Worm (Caenorhabditis elegans): ENCODE results near the gene C18D11.10.
A peak's percentile ranks its signal among the peaks of the same experiment; 100 is the strongest.

Gene C18D11.10

DNA sequence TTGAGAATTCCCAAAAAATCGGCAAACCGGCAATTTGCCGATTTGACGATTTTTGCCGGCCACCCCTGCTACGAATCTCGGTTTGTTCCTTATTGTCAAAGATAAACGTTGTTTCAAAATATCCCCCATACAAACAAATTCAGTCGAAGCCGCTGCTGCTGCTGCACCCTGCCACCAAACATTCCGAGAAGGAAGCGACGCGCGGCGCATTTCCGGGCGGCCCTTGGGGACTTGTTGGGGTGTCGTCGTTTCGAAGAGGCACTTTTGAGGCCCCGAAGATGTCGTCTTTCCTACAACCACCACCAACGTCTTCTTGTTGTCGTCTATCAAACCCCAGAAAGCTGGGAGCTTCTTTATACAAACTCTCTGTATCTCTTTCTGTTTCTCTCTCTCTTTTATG, 13.1 kb upstream of the C18D11.10 start:
- TF ChIP-seq elt-2 (tag; optimal IDR thresholded peaks at IDR 0.05) (no peak), pqm-1 (tag; optimal IDR thresholded peaks at IDR 0.05) (no peak), egl-5 (tag; optimal IDR thresholded peaks at IDR 0.05) (no peak), lin-39 (tag; optimal IDR thresholded peaks at IDR 0.05) (peak; percentile 14), pha-4 (tag; optimal IDR thresholded peaks at IDR 0.05) (no peak)

DNA sequence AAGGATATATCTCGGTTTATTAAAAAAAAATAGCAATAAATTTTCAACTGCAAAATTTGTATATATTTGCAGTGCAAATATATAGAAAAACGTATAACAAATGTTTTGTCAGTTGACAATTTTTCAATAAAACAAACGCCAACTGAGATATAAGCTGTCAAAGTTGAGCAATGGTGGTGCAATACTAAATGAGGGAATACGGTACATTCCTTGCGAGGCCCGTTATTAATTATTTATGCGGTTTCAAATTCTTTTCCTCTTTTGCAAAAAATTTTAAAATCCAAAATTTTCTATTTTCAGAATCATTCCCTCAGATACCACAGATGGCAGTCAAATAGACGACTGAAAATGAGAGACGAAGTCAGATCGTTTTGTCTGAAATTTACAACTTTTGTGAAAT, 12.1 kb upstream of the C18D11.10 start, which contains the start of gene twk-39:
TSS of gene twk-39 (plus strand) at position 301 of the 400 bp plus-strand sequence.
- TF ChIP-seq daf-12 (tag; optimal IDR thresholded peaks at IDR 0.05) (no peak), nfya-1 (tag; optimal IDR thresholded peaks at IDR 0.05; ENCODE audit: insufficient read depth) (no peak), lin-15B (tag; optimal IDR thresholded peaks at IDR 0.05) (no peak), zag-1 (tag; optimal IDR thresholded peaks at IDR 0.05) (no peak), fkh-10 (GFP tag; optimal IDR thresholded peaks at IDR 0.05) (no peak), pha-4 (tag; optimal IDR thresholded peaks at IDR 0.05) (no peak), egl-5 (tag; optimal IDR thresholded peaks at IDR 0.05) (no peak), nhr-12 (tag; optimal IDR thresholded peaks at IDR 0.05) (no peak), nhr-28 (tag; optimal IDR thresholded peaks at IDR 0.05) (no peak), jun-1 (tag; optimal IDR thresholded peaks at IDR 0.05) (no peak), mdl-1 (tag; optimal IDR thresholded peaks at IDR 0.05) (no peak), sea-2 (GFP tag; optimal IDR thresholded peaks at IDR 0.05) (no peak), tbx-2 (tag; optimal IDR thresholded peaks at IDR 0.05) (no peak)

DNA sequence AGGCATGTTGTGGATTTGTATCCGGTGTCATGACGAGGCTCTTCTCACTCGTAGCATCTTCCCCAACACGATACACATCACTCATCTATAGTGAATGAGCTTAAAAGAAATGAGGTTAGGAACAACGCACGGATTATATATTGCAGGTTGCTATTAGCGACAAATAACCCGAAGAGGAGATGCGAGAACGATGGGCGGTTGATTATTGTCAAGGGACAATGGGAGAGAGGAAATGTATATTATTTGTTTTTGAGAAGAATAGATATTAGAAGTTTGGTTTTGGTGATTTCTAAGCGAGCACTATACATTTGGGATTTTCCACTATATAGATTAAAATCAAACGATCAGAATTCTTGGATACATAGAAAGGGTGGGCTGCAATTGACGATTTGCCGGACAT, 823 bp upstream of the C18D11.10 start, which contains the start of gene C18D11.7:
TSS of gene C18D11.7 (minus strand) at position 101 of the 400 bp plus-strand sequence.
- TF ChIP-seq eor-1 (tag; optimal IDR thresholded peaks at IDR 0.05) = no peak

DNA sequence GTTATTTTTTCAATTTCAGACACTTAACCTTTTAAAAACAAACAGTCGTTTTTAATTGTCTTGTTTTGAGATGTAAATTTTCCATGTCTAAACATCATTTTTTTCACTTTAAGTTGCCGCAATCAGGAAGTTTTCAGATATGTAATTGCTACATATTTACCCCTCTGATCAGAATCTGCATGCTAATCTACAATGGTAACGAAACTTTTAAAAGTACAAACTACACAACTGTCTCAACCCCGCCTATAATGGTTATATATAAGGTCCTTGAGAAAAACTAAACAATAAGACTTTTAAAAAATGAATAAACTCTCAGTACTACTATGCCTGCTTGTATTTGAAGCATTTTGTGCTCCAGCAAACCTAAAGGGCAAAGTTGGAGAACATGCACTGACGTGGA, 1.3 kb downstream of the C18D11.10 start, which contains the start of gene C18D11.9:
TSS of gene C18D11.9 (plus strand) at position 301 of the 400 bp plus-strand sequence.
- TF ChIP-seq nhr-237 (tag; optimal IDR thresholded peaks at IDR 0.05) (no peak), nhr-23 (tag; optimal IDR thresholded peaks at IDR 0.05) (no peak), lin-15B (tag; optimal IDR thresholded peaks at IDR 0.05) (no peak), nhr-12 (tag; optimal IDR thresholded peaks at IDR 0.05) (no peak), elt-3 (tag; optimal IDR thresholded peaks at IDR 0.05) (no peak), ceh-82 (tag; optimal IDR thresholded peaks at IDR 0.05) (no peak), fos-1 (tag; optimal IDR thresholded peaks at IDR 0.05) (no peak), daf-12 (tag; optimal IDR thresholded peaks at IDR 0.05) (no peak), ztf-4 (tag; optimal IDR thresholded peaks at IDR 0.05) (no peak), hmg-11 (tag; optimal IDR thresholded peaks at IDR 0.05) (no peak)

DNA sequence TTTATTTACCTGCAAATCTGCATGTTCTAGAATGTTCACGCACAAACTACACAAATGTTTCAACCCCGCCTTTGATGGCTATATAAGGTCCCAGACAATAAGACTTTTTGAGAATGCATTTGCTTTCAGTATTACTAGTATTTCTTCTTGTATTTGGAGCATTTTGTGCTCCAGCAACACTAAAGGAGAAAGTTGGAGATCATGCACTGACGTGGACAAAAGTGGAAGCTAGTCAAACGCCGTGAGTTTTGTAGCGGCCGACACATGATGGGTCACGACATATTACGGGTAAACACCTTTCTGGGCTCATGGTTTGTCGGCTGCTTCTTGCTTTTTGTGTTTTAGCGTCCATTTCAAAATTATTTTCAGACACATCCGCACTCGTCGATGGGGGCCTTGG, 2.9 kb downstream of the C18D11.10 start, which contains the start of gene C18D11.6:
TSS of gene C18D11.6 (plus strand) at position 110 of the 400 bp plus-strand sequence.
- no peak for TF ChIP-seq fkh-10 (GFP tag; optimal IDR thresholded peaks at IDR 0.05)
- no peak for TF ChIP-seq lin-39 (tag; optimal IDR thresholded peaks at IDR 0.05)
- TF ChIP-seq jun-1 (tag; optimal IDR thresholded peaks at IDR 0.05) = no peak
- TF ChIP-seq nhr-67 (tag; optimal IDR thresholded peaks at IDR 0.05) = no peak
- TF ChIP-seq nhr-28 (tag; optimal IDR thresholded peaks at IDR 0.05) = no peak
- TF ChIP-seq ztf-4 (tag; optimal IDR thresholded peaks at IDR 0.05) = no peak
- no peak for TF ChIP-seq ceh-16 (tag; optimal IDR thresholded peaks at IDR 0.05)
- no peak for TF ChIP-seq elt-2 (tag; optimal IDR thresholded peaks at IDR 0.05)
- no peak for TF ChIP-seq unc-62 (GFP tag; optimal IDR thresholded peaks at IDR 0.05)

DNA sequence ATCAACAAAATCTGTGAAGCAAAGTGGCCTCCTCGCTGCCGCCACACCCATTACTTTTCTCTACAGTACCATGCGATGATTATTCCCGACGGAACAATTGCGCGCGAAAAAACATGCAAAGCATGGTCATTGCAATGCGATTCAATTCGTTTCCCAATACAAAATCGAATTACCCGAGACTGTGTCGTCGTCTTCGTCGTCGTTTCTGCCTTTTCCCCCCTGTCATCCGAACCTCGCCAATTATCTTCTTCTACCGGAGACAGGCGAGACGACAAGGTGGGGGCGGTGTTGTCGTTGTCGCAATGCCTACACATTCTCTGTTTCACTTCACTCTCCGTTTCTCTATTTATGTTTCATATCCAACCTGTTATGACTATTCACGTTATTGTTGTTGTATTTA, 4.3 kb downstream of the C18D11.10 start:
- no peak for TF ChIP-seq R02D3.7 (tag; optimal IDR thresholded peaks at IDR 0.05)
- TF ChIP-seq nhr-23 (tag; optimal IDR thresholded peaks at IDR 0.05) = peak; percentile 52
- peak; percentile 0 for TF ChIP-seq nfya-1 (tag; optimal IDR thresholded peaks at IDR 0.05; ENCODE audit: insufficient read depth)
- no peak for TF ChIP-seq ama-1 (optimal IDR thresholded peaks at IDR 0.05)
- TF ChIP-seq jun-1 (tag; optimal IDR thresholded peaks at IDR 0.05) = no peak
- TF ChIP-seq sea-2 (GFP tag; optimal IDR thresholded peaks at IDR 0.05) = no peak
- no peak for TF ChIP-seq zag-1 (tag; optimal IDR thresholded peaks at IDR 0.05)
- TF ChIP-seq hmg-11 (tag; optimal IDR thresholded peaks at IDR 0.05) = peak; percentile 1
- TF ChIP-seq elt-1 (tag; optimal IDR thresholded peaks at IDR 0.05) = no peak
- no peak for TF ChIP-seq egl-5 (tag; optimal IDR thresholded peaks at IDR 0.05)
- no peak for TF ChIP-seq fkh-10 (GFP tag; optimal IDR thresholded peaks at IDR 0.05)
- no peak for TF ChIP-seq ztf-4 (tag; optimal IDR thresholded peaks at IDR 0.05)
- no peak for TF ChIP-seq pha-4 (tag; optimal IDR thresholded peaks at IDR 0.05)
- no peak for TF ChIP-seq tbx-2 (tag; optimal IDR thresholded peaks at IDR 0.05)
- TF ChIP-seq skn-1 (tag; optimal IDR thresholded peaks at IDR 0.05) = no peak
- TF ChIP-seq fkh-2 (tag; optimal IDR thresholded peaks at IDR 0.05) = no peak
- TF ChIP-seq eor-1 (tag; optimal IDR thresholded peaks at IDR 0.05) = no peak
- TF ChIP-seq ztf-11 (tag; optimal IDR thresholded peaks at IDR 0.05) = no peak
- no peak for TF ChIP-seq lsy-12 (tag; optimal IDR thresholded peaks at IDR 0.05)
- no peak for TF ChIP-seq ceh-16 (tag; optimal IDR thresholded peaks at IDR 0.05)
- TF ChIP-seq unc-39 (tag; optimal IDR thresholded peaks at IDR 0.05) = no peak
- no peak for TF ChIP-seq nhr-237 (tag; optimal IDR thresholded peaks at IDR 0.05)
- TF ChIP-seq nhr-11 (tag; optimal IDR thresholded peaks at IDR 0.05) = no peak
- TF ChIP-seq nhr-77 (tag; optimal IDR thresholded peaks at IDR 0.05) = no peak
- no peak for TF ChIP-seq ceh-9 (tag; optimal IDR thresholded peaks at IDR 0.05)
- TF ChIP-seq nhr-76 (tag; optimal IDR thresholded peaks at IDR 0.05) = no peak
- TF ChIP-seq snpc-4 (tag; optimal IDR thresholded peaks at IDR 0.05) = no peak
- peak; percentile 65 for TF ChIP-seq nhr-25 (tag; optimal IDR thresholded peaks at IDR 0.05)
- TF ChIP-seq fos-1 (tag; optimal IDR thresholded peaks at IDR 0.05) = no peak
